Worm (Caenorhabditis elegans): Measurements from ENCODE around the gene cyp-35A4.

ce11 chrV:4024777-4025176 is 6.6 kb upstream of the cyp-35A4 start, which contains the start of gene K09D9.1:
- no peak for TF ChIP-seq tab-1 (GFP tag; IDR thresholded peaks at IDR 0.05)
- no peak for TF ChIP-seq ref-1 (GFP tag; conservative IDR thresholded peaks at IDR 0.05)
- TF ChIP-seq cog-1 (tag; optimal IDR thresholded peaks at IDR 0.05), result no peak
- no peak for TF ChIP-seq klf-2 (GFP tag; conservative IDR thresholded peaks at IDR 0.05)
- TF ChIP-seq T22C8.4 (GFP tag; IDR thresholded peaks at IDR 0.05), result no peak
- TF ChIP-seq ztf-29 (GFP tag; IDR thresholded peaks at IDR 0.05), result no peak
- no peak for TF ChIP-seq ztf-23 (GFP tag; IDR thresholded peaks at IDR 0.05)

Measured in whole organism, midembryonic.